Fruit fly (Drosophila melanogaster) whole organism, prepupa: ENCODE results near the gene CG13065.
A peak's percentile ranks its signal among the peaks of the same experiment; 100 is the strongest.

Source experiments
- CG11762 ChIP-seq: fragments of 200-800 bp; sonication (Bioruptor generic); optimal IDR thresholded peaks from 3 replicates; lab custom pipeline; 2016; ENCODE audit warnings: missing biosample characterization, missing genetic modification characterization; ENCODE audit not compliant: insufficient read depth
- Eip75B ChIP-seq: fragments of 200-800 bp; sonication (Bioruptor generic); optimal IDR thresholded peaks from 3 replicates; lab custom pipeline; 2016; ENCODE audit warnings: missing biosample characterization, missing genetic modification characterization
- Gug ChIP-seq: fragments of 200-800 bp; sonication (Bioruptor generic); IDR thresholded peaks from 2 replicates; pipeline ENCODE4 v1.3.6; 2022; ENCODE audit warnings: missing biosample characterization, missing genetic modification characterization
- Sox102F ChIP-seq: fragments of 200-800 bp; sonication (Bioruptor generic); optimal IDR thresholded peaks from 2 replicates; lab custom pipeline; 2016; ENCODE audit warnings: missing biosample characterization, mild to moderate bottlenecking, missing genetic modification characterization
- achi ChIP-seq: fragments of 200-800 bp; sonication (Bioruptor generic); optimal IDR thresholded peaks from 3 replicates; lab custom pipeline; 2016; ENCODE audit warnings: missing biosample characterization, missing genetic modification characterization

DNA sequence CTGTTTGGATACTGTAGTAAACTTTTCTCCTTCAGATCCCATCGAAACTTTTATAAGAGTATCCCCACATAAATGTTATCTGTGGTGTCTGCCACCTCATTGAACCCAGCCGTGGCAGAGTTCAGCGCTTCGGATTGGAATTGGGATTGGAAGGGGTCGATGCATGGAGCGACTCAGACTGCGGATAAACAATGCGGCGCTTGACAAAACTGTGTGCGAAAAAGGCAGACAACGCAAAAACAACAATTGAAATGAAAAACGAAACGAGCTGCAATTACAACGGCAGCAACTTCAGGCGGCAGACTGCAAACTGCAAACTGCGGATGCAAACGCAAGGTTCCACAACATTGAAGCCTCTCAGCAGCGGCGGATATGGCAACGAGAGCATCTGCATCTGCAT, 36.8 kb downstream of the CG13065 start, which contains the start of gene CG13062:
- TF ChIP-seq achi (GFP tag; lab: Kevin White, UChicago) = peak; percentile 8
- no peak for TF ChIP-seq Gug (GFP tag; lab: Robert Waterston, UW)
- no peak for TF ChIP-seq Eip75B (GFP tag; lab: Kevin White, UChicago)
- TF ChIP-seq CG11762 (GFP tag; lab: Kevin White, UChicago) = no peak
- TF ChIP-seq Sox102F (GFP tag; lab: Kevin White, UChicago) = no peak
